Fruit fly (Drosophila melanogaster) whole organism, embryonic: ENCODE measurements around the gene Sec5.
A peak's percentile ranks its signal among the peaks of the same experiment; 100 is the strongest.

Experiments used
- Atf3 ChIP-seq: fragments of 200-800 bp; sonication (Bioruptor generic); optimal IDR thresholded peaks from 3 replicates; lab custom pipeline; 2016; ENCODE audit warnings: missing biosample characterization, missing genetic modification characterization
- Blimp-1 ChIP-seq: fragments of 200-800 bp; sonication (Bioruptor generic); optimal IDR thresholded peaks from 3 replicates; lab custom pipeline; 2018; ENCODE audit warnings: missing biosample characterization, missing genetic modification characterization, mild to moderate bottlenecking, moderate library complexity, missing genetic modification reagents
- CG11695 ChIP-seq: fragments of 200-800 bp; sonication (Bioruptor generic); IDR thresholded peaks from 3 replicates; pipeline ENCODE4 v1.3.6; 2022; ENCODE audit warnings: missing biosample characterization, missing genetic modification characterization
- CG12659 ChIP-seq: fragments of 200-800 bp; sonication (Bioruptor generic); optimal IDR thresholded peaks from 3 replicates; lab custom pipeline; 2017; ENCODE audit warnings: mild to moderate bottlenecking, missing biosample characterization, missing genetic modification reagents, missing genetic modification characterization
- CG12769 ChIP-seq: fragments of 200-800 bp; sonication (Bioruptor generic); optimal IDR thresholded peaks from 2 replicates; lab custom pipeline; 2019; ENCODE audit warnings: missing biosample characterization, mild to moderate bottlenecking, missing genetic modification characterization, moderate library complexity
- CG13775 ChIP-seq: fragments of 200-800 bp; sonication (Bioruptor generic); optimal IDR thresholded peaks from 3 replicates; lab custom pipeline; 2017; ENCODE audit warnings: missing biosample characterization, mild to moderate bottlenecking, missing genetic modification characterization
- CG15073 ChIP-seq: fragments of 200-800 bp; sonication (Bioruptor generic); optimal IDR thresholded peaks from 2 replicates; lab custom pipeline; 2016; ENCODE audit warnings: missing biosample characterization, missing genetic modification characterization
- CG16815 ChIP-seq: fragments of 200-800 bp; sonication (Bioruptor generic); optimal IDR thresholded peaks from 3 replicates; lab custom pipeline; 2017; ENCODE audit warnings: missing biosample characterization, mild to moderate bottlenecking, missing genetic modification characterization
- CG17568 ChIP-seq: fragments of 200-800 bp; sonication (Bioruptor generic); optimal IDR thresholded peaks from 2 replicates; lab custom pipeline; 2018; ENCODE audit warnings: missing biosample characterization, mild to moderate bottlenecking, missing genetic modification characterization, moderate library complexity
- CG2875 ChIP-seq: fragments of 200-800 bp; sonication (Bioruptor generic); optimal IDR thresholded peaks from 2 replicates; lab custom pipeline; 2017; ENCODE audit warnings: missing biosample characterization, mild to moderate bottlenecking, missing genetic modification characterization, missing genetic modification reagents
- CG33557 ChIP-seq: fragments of 200-800 bp; sonication (Bioruptor generic); optimal IDR thresholded peaks from 2 replicates; lab custom pipeline; 2019; ENCODE audit warnings: missing biosample characterization, mild to moderate bottlenecking, missing genetic modification characterization, moderate library complexity
- CG34422 ChIP-seq: fragments of 200-800 bp; sonication (Bioruptor generic); IDR thresholded peaks from 3 replicates; pipeline ENCODE4 v1.3.6; 2022; ENCODE audit warnings: missing biosample characterization, missing genetic modification characterization
- CG3726 ChIP-seq: fragments of 200-800 bp; sonication (Bioruptor generic); IDR thresholded peaks from 3 replicates; pipeline ENCODE4, ENCODE4 v1.3.6; 2022; ENCODE audit warnings: missing biosample characterization, missing genetic modification characterization
- CG42726 ChIP-seq: fragments of 200-800 bp; sonication (Bioruptor generic); IDR thresholded peaks from 2 replicates; pipeline ENCODE4 v1.3.6; 2022; ENCODE audit warnings: missing biosample characterization, missing genetic modification characterization; ENCODE audit not compliant: partially characterized antibody
- CG6765 ChIP-seq: fragments of 200-800 bp; sonication (Bioruptor generic); optimal IDR thresholded peaks from 3 replicates; lab custom pipeline; 2017; ENCODE audit warnings: missing biosample characterization, mild to moderate bottlenecking, missing genetic modification characterization
- CHES-1-like ChIP-seq: fragments of 200-800 bp; sonication (Bioruptor generic); optimal IDR thresholded peaks from 2 replicates; lab custom pipeline; 2016; ENCODE audit warnings: missing biosample characterization, missing genetic modification characterization
- Dad ChIP-seq: fragments of 200-800 bp; sonication (Bioruptor generic); optimal IDR thresholded peaks from 3 replicates; lab custom pipeline; 2016; ENCODE audit warnings: missing biosample characterization, missing genetic modification characterization
- Dip2 ChIP-seq: fragments of 200-800 bp; sonication (Bioruptor generic); IDR thresholded peaks from 2 replicates; pipeline ENCODE4 v1.3.6; 2022; ENCODE audit warnings: missing biosample characterization, missing genetic modification characterization
- E2f1 ChIP-seq: fragments of 200-800 bp; sonication (Bioruptor generic); IDR thresholded peaks from 2 replicates; pipeline ENCODE4 v1.3.6; 2022; ENCODE audit warnings: missing biosample characterization, missing genetic modification characterization
- Ets65A ChIP-seq: fragments of 200-800 bp; sonication (Bioruptor generic); peaks from one replicate; lab custom pipeline; 2016; ENCODE audit warnings: missing biosample characterization, missing genetic modification characterization
- Ets97D ChIP-seq: fragments of 200-800 bp; sonication (Bioruptor generic); optimal IDR thresholded peaks from 3 replicates; lab custom pipeline; 2016; ENCODE audit warnings: missing biosample characterization, missing genetic modification characterization
- HLH3B ChIP-seq: fragments of 200-800 bp; sonication (Bioruptor generic); IDR thresholded peaks from 2 replicates; pipeline ENCODE4 v1.3.6; 2022; ENCODE audit warnings: missing biosample characterization, missing genetic modification characterization
- Hr3 ChIP-seq: fragments of 200-800 bp; sonication (Bioruptor generic); optimal IDR thresholded peaks from 3 replicates; lab custom pipeline; 2016; ENCODE audit warnings: missing biosample characterization, missing genetic modification characterization
- Mad ChIP-seq: fragments of 200-800 bp; sonication (Bioruptor generic); optimal IDR thresholded peaks from 2 replicates; lab custom pipeline; 2016; ENCODE audit warnings: missing biosample characterization, missing genetic modification characterization
- Meics ChIP-seq: fragments of 200-800 bp; sonication (Bioruptor generic); optimal IDR thresholded peaks from 2 replicates; lab custom pipeline; 2017; ENCODE audit warnings: missing biosample characterization, mild to moderate bottlenecking, missing genetic modification characterization
- Nf-YA ChIP-seq: fragments of 200-800 bp; sonication (Bioruptor generic); IDR thresholded peaks from 2 replicates; pipeline ENCODE4 v1.3.6; 2022; ENCODE audit warnings: missing biosample characterization, missing genetic modification characterization
- Oli ChIP-seq: fragments of 200-800 bp; sonication (Bioruptor generic); optimal IDR thresholded peaks from 2 replicates; lab custom pipeline; 2018; ENCODE audit warnings: missing biosample characterization, mild to moderate bottlenecking, missing genetic modification characterization, moderate library complexity
- Ravus ChIP-seq: fragments of 200-800 bp; sonication (Bioruptor generic); IDR thresholded peaks from 2 replicates; pipeline ENCODE4 v1.3.6; 2022; ENCODE audit warnings: missing biosample characterization, missing genetic modification characterization
- Rfx ChIP-seq: fragments of 200-800 bp; sonication (Bioruptor generic); IDR thresholded peaks from 2 replicates; pipeline ENCODE4 v1.3.6; 2022; ENCODE audit warnings: missing biosample characterization, missing genetic modification characterization
- Side ChIP-seq: fragments of 200-800 bp; sonication (Bioruptor generic); optimal IDR thresholded peaks from 2 replicates; lab custom pipeline; 2016; ENCODE audit warnings: missing biosample characterization, missing genetic modification characterization
- YL-1 ChIP-seq: fragments of 200-800 bp; sonication (Bioruptor generic); optimal IDR thresholded peaks from 3 replicates; lab custom pipeline; 2017; ENCODE audit warnings: missing biosample characterization, mild to moderate bottlenecking, missing genetic modification characterization
- ab ChIP-seq: fragments of 200-800 bp; sonication (Bioruptor generic); optimal IDR thresholded peaks from 2 replicates; lab custom pipeline; 2016; ENCODE audit warnings: missing biosample characterization, missing genetic modification characterization
- aop ChIP-seq: fragments of 200-800 bp; sonication (Bioruptor generic); IDR thresholded peaks from 2 replicates; pipeline ENCODE4 v1.3.6; 2022; ENCODE audit warnings: missing biosample characterization, missing genetic modification characterization
- ap ChIP-seq: fragments of 200-800 bp; sonication (Bioruptor generic); IDR thresholded peaks from 2 replicates; pipeline ENCODE4 v1.3.6; 2022; ENCODE audit warnings: missing biosample characterization, missing genetic modification characterization
- cad ChIP-seq: fragments of >200 bp; optimal IDR thresholded peaks from 2 replicates; lab custom pipeline; 2017; ENCODE audit warnings: missing biosample characterization, missing genetic modification characterization
- dm ChIP-seq: fragments of 200-800 bp; sonication (Bioruptor generic); optimal IDR thresholded peaks from 3 replicates; lab custom pipeline; 2016; ENCODE audit warnings: missing biosample characterization, missing genetic modification characterization
- dmrt11E ChIP-seq: fragments of 200-800 bp; sonication (Bioruptor generic); optimal IDR thresholded peaks from 3 replicates; lab custom pipeline; 2018; ENCODE audit warnings: missing biosample characterization, mild to moderate bottlenecking, missing genetic modification characterization, moderate library complexity
- h ChIP-seq: fragments of >200 bp; optimal IDR thresholded peaks from 2 replicates; lab custom pipeline; 2017
- inv ChIP-seq: fragments of 200-800 bp; sonication (Bioruptor generic); IDR thresholded peaks from 2 replicates; pipeline ENCODE4 v1.3.6; 2022; ENCODE audit warnings: missing biosample characterization, missing genetic modification characterization; ENCODE audit not compliant: partially characterized antibody
- knrl ChIP-seq: fragments of 200-800 bp; sonication (Bioruptor generic); IDR thresholded peaks from 3 replicates; pipeline ENCODE4 v1.3.6; 2022; ENCODE audit warnings: missing biosample characterization, missing genetic modification characterization; ENCODE audit not compliant: partially characterized antibody
- lmd ChIP-seq: fragments of 200-800 bp; sonication (Bioruptor generic); IDR thresholded peaks from 2 replicates; pipeline ENCODE4 v1.3.6; 2022; ENCODE audit warnings: missing biosample characterization, missing genetic modification characterization
- mld ChIP-seq: fragments of 200-800 bp; sonication (Bioruptor generic); IDR thresholded peaks from 3 replicates; pipeline ENCODE4 v1.3.6; 2022; ENCODE audit warnings: missing biosample characterization, missing genetic modification characterization; ENCODE audit not compliant: partially characterized antibody
- pfk ChIP-seq: fragments of 200-800 bp; sonication (Bioruptor generic); optimal IDR thresholded peaks from 2 replicates; lab custom pipeline; 2018; ENCODE audit warnings: missing biosample characterization, mild to moderate bottlenecking, missing genetic modification characterization, moderate library complexity
- pnt ChIP-seq: fragments of 200-800 bp; sonication (Bioruptor generic); optimal IDR thresholded peaks from 3 replicates; lab custom pipeline; 2016; ENCODE audit warnings: missing biosample characterization, missing genetic modification characterization
- sens ChIP-seq: fragments of 200-800 bp; sonication (Bioruptor generic); peaks from one replicate; lab custom pipeline; 2016; ENCODE audit warnings: missing biosample characterization, missing genetic modification characterization
- seq ChIP-seq: fragments of 200-800 bp; sonication (Bioruptor generic); IDR thresholded peaks from 2 replicates; pipeline ENCODE4 v1.3.6; 2022; ENCODE audit warnings: missing biosample characterization, missing genetic modification characterization
- sqz ChIP-seq: fragments of 200-800 bp; sonication (Bioruptor generic); optimal IDR thresholded peaks from 3 replicates; lab custom pipeline; 2018; ENCODE audit warnings: missing biosample characterization, mild to moderate bottlenecking, missing genetic modification characterization
- tgo ChIP-seq: fragments of 200-800 bp; sonication (Bioruptor generic); IDR thresholded peaks from 3 replicates; pipeline ENCODE4 v1.3.6; 2022; ENCODE audit warnings: missing biosample characterization, missing genetic modification characterization
- unc-4 ChIP-seq: fragments of 200-800 bp; sonication (Bioruptor generic); IDR thresholded peaks from 2 replicates; pipeline ENCODE4 v1.3.6; 2022; ENCODE audit warnings: missing biosample characterization, missing genetic modification characterization; ENCODE audit not compliant: partially characterized antibody
- z ChIP-seq: fragments of 200-800 bp; sonication (Bioruptor generic); IDR thresholded peaks from 3 replicates; pipeline ENCODE4 v1.3.6; 2022; ENCODE audit warnings: missing biosample characterization, missing genetic modification characterization

Sec5 gene

dm6 chr2L:3441673-3442072 is 15.4 kb upstream of the Sec5 start (continued):
- peak; percentile 1 for TF ChIP-seq Blimp-1 (GFP tag; lab: Kevin White, UChicago)

- TF ChIP-seq Oli (tag; lab: Kevin White, UChicago) (peak; percentile 49), ap (GFP tag; lab: Robert Waterston, UW) (0 out of 2 replicates have a peak, but pooled peaks have one; percentile 19), h (lab: Kevin White, UChicago) (no peak), HLH3B (peak; percentile 49; the same call in 1 of the 2 replicates), CG17568 (GFP tag; lab: Kevin White, UChicago) (no peak), CHES-1-like (no peak), aop (GFP tag; lab: Robert Waterston, UW) (no peak), CG42726 (GFP tag; lab: Robert Waterston, UW) (no peak), Mad (GFP tag; lab: Kevin White, UChicago) (peak; percentile 51), tgo (GFP tag; lab: Robert Waterston, UW) (peak; percentile 47; the same call in 2 of the 3 replicates), seq (GFP tag; lab: Robert Waterston, UW) (no peak), Meics (GFP tag; lab: Kevin White, UChicago) (peak; percentile 21), Dip2 (GFP tag; lab: Robert Waterston, UW) (no peak), Ets97D (GFP tag; lab: Kevin White, UChicago) (no peak), sqz (GFP tag; lab: Kevin White, UChicago) (no peak), pfk (no peak), Ravus (GFP tag; lab: Robert Waterston, UW) (no peak), CG3726 (GFP tag; lab: Robert Waterston, UW) (0 out of 3 replicates have a peak, but pooled peaks have one; percentile 20), CG34422 (GFP tag; lab: Robert Waterston, UW) (0 out of 3 replicates have a peak, but pooled peaks have one; percentile 44), CG16815 (GFP tag; lab: Kevin White, UChicago) (peak; percentile 4), unc-4 (GFP tag; lab: Robert Waterston, UW) (no peak), CG12769 (tag; lab: Kevin White, UChicago) (peak; percentile 55), E2f1 (GFP tag; lab: Robert Waterston, UW) (peak; percentile 45; the same call in 1 of the 2 replicates), YL-1 (GFP tag; lab: Kevin White, UChicago) (no peak), dm (no peak), z (GFP tag; lab: Robert Waterston, UW) (no peak), CG11695 (GFP tag; lab: Robert Waterston, UW) (0 out of 3 replicates have a peak, but pooled peaks have one; percentile 33), Rfx (GFP tag; lab: Robert Waterston, UW) (peak; percentile 60), ab (GFP tag; lab: Kevin White, UChicago) (no peak), Side (GFP tag; lab: Kevin White, UChicago) (peak; percentile 2), CG12659 (peak; percentile 15), Atf3 (GFP tag; lab: Kevin White, UChicago) (peak; percentile 17), Ets65A (peak; percentile 95), knrl (GFP tag; lab: Robert Waterston, UW) (no peak), CG6765 (GFP tag; lab: Kevin White, UChicago) (no peak), dmrt11E (peak; percentile 43), lmd (GFP tag; lab: Robert Waterston, UW) (peak; percentile 58; the same call in 1 of the 2 replicates), CG13775 (peak; percentile 4), cad (no peak), CG2875 (peak; percentile 23), CG33557 (GFP tag; lab: Kevin White, UChicago) (no peak), Nf-YA (GFP tag; lab: Robert Waterston, UW) (peak; percentile 38; the same call in 1 of the 2 replicates), sens (peak; percentile 81), inv (GFP tag; lab: Robert Waterston, UW) (no peak), mld (GFP tag; lab: Robert Waterston, UW) (no peak), Hr3 (GFP tag; lab: Kevin White, UChicago) (peak; percentile 32), CG15073 (GFP tag; lab: Kevin White, UChicago) (no peak), pnt (GFP tag; lab: Kevin White, UChicago) (peak; percentile 47), Dad (no peak)
Measured at dm6 chr2L:3444789-3445188, 12.3 kb upstream of the Sec5 start.
